Worm (Caenorhabditis elegans) whole organism, young adult: ENCODE results near the gene spp-26.
A peak's percentile ranks its signal among the peaks of the same experiment; 100 is the strongest.

Experiments used
- B0035.1 ChIP-seq: sonication (generic microtip); optimal IDR thresholded peaks from 2 replicates; lab custom pipeline; 2016; ENCODE audit warnings: missing genetic modification characterization, mild to moderate bottlenecking, missing compliant biosample characterization, missing genotype, missing genetic modification reagents
- B0261.1 ChIP-seq: sonication (generic microtip); optimal IDR thresholded peaks from 2 replicates; lab custom pipeline; 2016; ENCODE audit warnings: mild to moderate bottlenecking, missing genetic modification characterization, moderate library complexity, missing compliant biosample characterization
- B0336.3 ChIP-seq: fragments of 200-800 bp; sonication (Bioruptor generic); IDR thresholded peaks from 2 replicates; pipeline ENCODE4 v1.3.6; 2022; ENCODE audit warnings: missing genetic modification characterization, missing compliant biosample characterization
- C17E4.6 ChIP-seq: fragments of 200-800 bp; sonication (Bioruptor generic); IDR thresholded peaks from 2 replicates; pipeline ENCODE4 v1.3.6; 2022; ENCODE audit warnings: missing genetic modification reagents, missing genetic modification characterization, missing compliant biosample characterization
- F10E7.11 ChIP-seq: sonication (generic microtip); optimal IDR thresholded peaks from 2 replicates; lab custom pipeline; 2017; ENCODE audit warnings: mild to moderate bottlenecking, missing genetic modification characterization, moderate library complexity, missing compliant biosample characterization
- F22D6.2 ChIP-seq: sonication (generic microtip); optimal IDR thresholded peaks from 2 replicates; lab custom pipeline; 2016; ENCODE audit warnings: mild to moderate bottlenecking, missing genetic modification characterization, missing compliant biosample characterization
- F39B2.1 ChIP-seq: fragments of 200-800 bp; sonication (Bioruptor generic); IDR thresholded peaks from 2 replicates; pipeline ENCODE4 v1.3.6; 2022; ENCODE audit warnings: missing genetic modification reagents, missing genetic modification characterization, missing compliant biosample characterization
- F52B5.7 ChIP-seq: sonication (generic microtip); optimal IDR thresholded peaks from 2 replicates; lab custom pipeline; 2016; ENCODE audit warnings: mild to moderate bottlenecking, missing genetic modification characterization, missing compliant biosample characterization
- Y53F4B.3 ChIP-seq: fragments of 200-800 bp; sonication (Bioruptor generic); IDR thresholded peaks from 2 replicates; pipeline ENCODE4 v1.3.6; 2022; ENCODE audit warnings: missing genetic modification reagents, missing genetic modification characterization, missing compliant biosample characterization
- Y95B8A.8 ChIP-seq: fragments of 200-800 bp; sonication (Bioruptor generic); IDR thresholded peaks from 2 replicates; pipeline ENCODE4 v1.3.6; 2022; ENCODE audit warnings: missing genetic modification reagents, missing genetic modification characterization, missing compliant biosample characterization
- aptf-2 ChIP-seq: fragments of 200-800 bp; sonication (Bioruptor generic); conservative IDR thresholded peaks from 2 replicates; pipeline ENCODE4 v1.3.6; 2022; ENCODE audit warnings: missing genetic modification reagents, missing genetic modification characterization, missing compliant biosample characterization
- athp-1 ChIP-seq: sonication (generic microtip); optimal IDR thresholded peaks from 2 replicates; lab custom pipeline; 2017; ENCODE audit warnings: mild to moderate bottlenecking, missing genetic modification characterization, missing compliant biosample characterization
- attf-5 ChIP-seq: fragments of 200-800 bp; sonication (Bioruptor generic); optimal IDR thresholded peaks from 2 replicates; lab custom pipeline; 2018; ENCODE audit warnings: mild to moderate bottlenecking, missing genetic modification characterization, missing compliant biosample characterization
- attf-6 ChIP-seq: fragments of 200-800 bp; sonication (Bioruptor generic); IDR thresholded peaks from 2 replicates; pipeline ENCODE4 v1.3.6; 2022; ENCODE audit warnings: missing genetic modification reagents, missing genetic modification characterization, missing compliant biosample characterization
- bed-1 ChIP-seq: fragments of 200-800 bp; sonication (Bioruptor generic); IDR thresholded peaks from 2 replicates; pipeline ENCODE4 v1.3.6; 2022; ENCODE audit warnings: missing genetic modification reagents, missing genetic modification characterization, missing compliant biosample characterization
- ccch-3 ChIP-seq: fragments of 200-800 bp; sonication (Bioruptor generic); optimal IDR thresholded peaks from 2 replicates; lab custom pipeline; 2018; ENCODE audit warnings: mild to moderate bottlenecking, missing genetic modification characterization, missing compliant biosample characterization
- ceh-100 ChIP-seq: fragments of 200-800 bp; sonication (Bioruptor generic); IDR thresholded peaks from 2 replicates; pipeline ENCODE4 v1.3.6; 2022; ENCODE audit warnings: missing genetic modification reagents, missing genetic modification characterization, missing compliant biosample characterization
- ceh-58 ChIP-seq: fragments of 200-800 bp; sonication (Bioruptor generic); IDR thresholded peaks from 2 replicates; pipeline ENCODE4 v1.3.6; 2022; ENCODE audit warnings: missing genetic modification characterization, missing compliant biosample characterization
- chd-7 ChIP-seq: sonication (generic microtip); optimal IDR thresholded peaks from 2 replicates; lab custom pipeline; 2016; ENCODE audit warnings: mild to moderate bottlenecking, missing genetic modification characterization, moderate library complexity, missing compliant biosample characterization
- dox-1 ChIP-seq: fragments of 200-800 bp; sonication (Bioruptor generic); IDR thresholded peaks from 2 replicates; pipeline ENCODE4 v1.3.6; 2022; ENCODE audit warnings: missing genetic modification reagents, missing genetic modification characterization, missing compliant biosample characterization
- egl-44 ChIP-seq: fragments of 200-800 bp; sonication (Bioruptor generic); IDR thresholded peaks from 2 replicates; pipeline ENCODE4 v1.3.6; 2022; ENCODE audit warnings: missing genetic modification reagents, missing genetic modification characterization, missing compliant biosample characterization
- egrh-3 ChIP-seq: fragments of 200-800 bp; sonication (Bioruptor generic); IDR thresholded peaks from 2 replicates; pipeline ENCODE4 v1.3.6; 2022; ENCODE audit warnings: missing genetic modification reagents, missing genetic modification characterization, missing compliant biosample characterization
- hmg-20 ChIP-seq: fragments of 200-800 bp; sonication (Bioruptor generic); IDR thresholded peaks from 2 replicates; pipeline ENCODE4 v1.3.6; 2022; ENCODE audit warnings: missing genetic modification reagents, missing genetic modification characterization, missing compliant biosample characterization
- lag-1 ChIP-seq: fragments of 200-800 bp; sonication (Bioruptor generic); IDR thresholded peaks from 2 replicates; pipeline ENCODE4 v1.3.6; 2022; ENCODE audit warnings: missing genetic modification reagents, missing genetic modification characterization, missing compliant biosample characterization
- let-607 ChIP-seq, 2 experiments: fragments of 200-800 bp in 1 of 2; sonication (Bioruptor generic) in 1 of 2; sonication (generic microtip) in 1 of 2; optimal IDR thresholded peaks; 2 replicates each; lab custom pipeline; 2016 to 2018; ENCODE audit warnings: mild to moderate bottlenecking in 2 of 2, missing compliant biosample characterization in 2 of 2, missing genetic modification characterization in 2 of 2, moderate library complexity in 2 of 2, missing genotype in 1 of 2
- madf-10 ChIP-seq: sonication (generic microtip); optimal IDR thresholded peaks from 2 replicates; lab custom pipeline; 2016; ENCODE audit warnings: mild to moderate bottlenecking, missing genetic modification characterization, missing compliant biosample characterization
- madf-3 ChIP-seq: fragments of 200-800 bp; sonication (Bioruptor generic); IDR thresholded peaks from 2 replicates; pipeline ENCODE4 v1.3.6; 2022; ENCODE audit warnings: missing genetic modification reagents, missing genetic modification characterization, missing compliant biosample characterization
- madf-8 ChIP-seq: fragments of 200-800 bp; sonication (Bioruptor generic); conservative IDR thresholded peaks from 2 replicates; pipeline ENCODE4 v1.3.6; 2022; ENCODE audit warnings: missing genetic modification reagents, missing genetic modification characterization, missing compliant biosample characterization
- mcd-1 ChIP-seq: fragments of 200-800 bp; sonication (Bioruptor generic); IDR thresholded peaks from 2 replicates; pipeline ENCODE4 v1.3.6; 2022; ENCODE audit warnings: missing genetic modification reagents, missing genetic modification characterization, missing compliant biosample characterization
- mxl-1 ChIP-seq: sonication (generic microtip); optimal IDR thresholded peaks from 2 replicates; lab custom pipeline; 2016; ENCODE audit warnings: missing genetic modification characterization, missing compliant biosample characterization
- nfya-2 ChIP-seq: fragments of 200-800 bp; sonication (Bioruptor generic); IDR thresholded peaks from 2 replicates; pipeline ENCODE4 v1.3.6; 2022; ENCODE audit warnings: missing genetic modification reagents, missing genetic modification characterization, missing compliant biosample characterization
- nfyb-1 ChIP-seq: fragments of 200-800 bp; sonication (Bioruptor generic); IDR thresholded peaks from 2 replicates; pipeline ENCODE4 v1.3.6; 2022; ENCODE audit warnings: missing genetic modification reagents, missing genetic modification characterization, missing compliant biosample characterization
- nhr-120 ChIP-seq: fragments of 200-800 bp; sonication (Bioruptor generic); IDR thresholded peaks from 2 replicates; pipeline ENCODE4 v1.3.6; 2022; ENCODE audit warnings: missing genetic modification characterization, missing compliant biosample characterization
- rcor-1 ChIP-seq: fragments of 200-800 bp; sonication (Bioruptor generic); IDR thresholded peaks from 2 replicates; pipeline ENCODE4 v1.3.6; 2022; ENCODE audit warnings: missing genetic modification reagents, missing genetic modification characterization, missing compliant biosample characterization
- rec-8 ChIP-seq, 2 experiments: sonication (generic microtip); optimal IDR thresholded peaks; 2 replicates each; lab custom pipeline; 2016; ENCODE audit warnings: mild to moderate bottlenecking in 2 of 2, missing genetic modification characterization in 2 of 2, missing genetic modification reagents in 2 of 2, missing genotype in 2 of 2, missing biosample characterization in 1 of 2, missing compliant biosample characterization in 1 of 2, moderate library complexity in 1 of 2
- repo-1 ChIP-seq: sonication (generic microtip); optimal IDR thresholded peaks from 2 replicates; lab custom pipeline; 2017; ENCODE audit warnings: mild to moderate bottlenecking, missing genetic modification characterization, missing compliant biosample characterization
- rpc-1 ChIP-seq, 2 experiments: fragments of 150-350 bp in 1 of 2; sonication (generic microtip) in 1 of 2; optimal IDR thresholded peaks; 2 replicates each; lab custom pipeline; 2014 to 2018; ENCODE audit warnings: missing biosample characterization in 1 of 2, missing genetic modification characterization in 1 of 2, missing genetic modification reagents in 1 of 2, missing genotype in 1 of 2
- snpc-4 ChIP-seq, 5 experiments: fragments of 150-350 bp in 1 of 5; sonication (generic microtip) in 4 of 5; optimal IDR thresholded peaks; 2 replicates each; lab custom pipeline; 2014 to 2018; ENCODE audit warnings: missing genetic modification characterization in 5 of 5, missing biosample characterization in 3 of 5, antibody characterized with exemption in 2 of 5, mild to moderate bottlenecking in 2 of 5, missing compliant biosample characterization in 2 of 5, missing genotype in 2 of 5, moderate library complexity in 2 of 5, missing genetic modification reagents in 1 of 5
- sptf-2 ChIP-seq: fragments of 200-800 bp; sonication (Bioruptor generic); optimal IDR thresholded peaks from 2 replicates; lab custom pipeline; 2018; ENCODE audit warnings: mild to moderate bottlenecking, missing genetic modification characterization, missing compliant biosample characterization
- unc-130 ChIP-seq: sonication (generic microtip); optimal IDR thresholded peaks from 2 replicates; lab custom pipeline; 2016; ENCODE audit warnings: missing genetic modification reagents, missing genetic modification characterization, missing compliant biosample characterization
- unc-62 ChIP-seq: fragments of 150-350 bp; optimal IDR thresholded peaks from 2 replicates; lab custom pipeline; 2014; ENCODE audit warnings: missing biosample characterization, missing genetic modification reagents, missing genetic modification characterization
- ztf-18 ChIP-seq: sonication (generic microtip); optimal IDR thresholded peaks from 2 replicates; lab custom pipeline; 2016; ENCODE audit warnings: missing genotype, mild to moderate bottlenecking, missing genetic modification characterization, missing compliant biosample characterization
- ztf-26 ChIP-seq: sonication (generic microtip); optimal IDR thresholded peaks from 2 replicates; lab custom pipeline; 2017; ENCODE audit warnings: missing genetic modification characterization, missing compliant biosample characterization
- ztf-3 ChIP-seq: fragments of 200-800 bp; sonication (Bioruptor generic); optimal IDR thresholded peaks from 2 replicates; lab custom pipeline; 2018; ENCODE audit warnings: mild to moderate bottlenecking, missing genetic modification characterization, missing compliant biosample characterization
- ztf-6 ChIP-seq: fragments of 200-800 bp; sonication (Bioruptor generic); IDR thresholded peaks from 2 replicates; pipeline ENCODE4 v1.3.6; 2022; ENCODE audit warnings: missing genetic modification reagents, missing genetic modification characterization, missing compliant biosample characterization

The spp-26 gene

ce11 chrV:6515344-6515743 is 43.7 kb downstream of the spp-26 start (continued):
- TF ChIP-seq F22D6.2 (tag; lab: Kevin White, UChicago) = no peak
- TF ChIP-seq Y95B8A.8 (GFP tag; lab: Robert Waterston, UW) = no peak
- no peak for TF ChIP-seq sptf-2
- TF ChIP-seq B0336.3 (GFP tag; lab: Robert Waterston, UW) = peak; percentile 37; the same call in 1 of the 2 replicates
- no peak for TF ChIP-seq F52B5.7 (tag; lab: Kevin White, UChicago)
- peak; percentile 55; the same call in 1 of the 2 replicates for TF ChIP-seq madf-3 (GFP tag; lab: Robert Waterston, UW)
- TF ChIP-seq ztf-3 (GFP tag; lab: Kevin White, UChicago) = no peak
- no peak for TF ChIP-seq ccch-3 (GFP tag; lab: Kevin White, UChicago)
- TF ChIP-seq bed-1 (GFP tag; lab: Robert Waterston, UW) = 0 out of 2 replicates have a peak, but pooled peaks have one; percentile 27
- TF ChIP-seq aptf-2 (GFP tag; lab: Robert Waterston, UW) = no peak
- TF ChIP-seq dox-1 (GFP tag; lab: Robert Waterston, UW) = no peak
- TF ChIP-seq chd-7 (tag; lab: Kevin White, UChicago) = no peak
- TF ChIP-seq repo-1 (tag; lab: Kevin White, UChicago) = no peak
- TF ChIP-seq hmg-20 (GFP tag; lab: Robert Waterston, UW) = peak; percentile 4; the same call in 1 of the 2 replicates

ce11 chrV:6514887-6515324 is 44.1 kb downstream of the spp-26 start, which contains the start of gene dpy-11:
TSS of gene dpy-11 (minus strand) at chrV:6515240.
- peak; percentile 25; the same call in 1 of the 2 replicates for TF ChIP-seq egl-44 (GFP tag; lab: Robert Waterston, UW)
- peak; percentile 80 for TF ChIP-seq madf-3 (GFP tag; lab: Robert Waterston, UW)
- TF ChIP-seq let-607 (tag; optimal IDR thresholded peaks at IDR 0.05; lab: Kevin White, UChicago) = peak in 1 of 2 experiments; percentile 1
- 0 out of 2 replicates have a peak, but pooled peaks have one; percentile 53 for TF ChIP-seq F39B2.1 (GFP tag; lab: Robert Waterston, UW)
- peak; percentile 32 for TF ChIP-seq athp-1 (tag; lab: Kevin White, UChicago)
- no peak for TF ChIP-seq egrh-3
- no peak for TF ChIP-seq rec-8 (tag; optimal IDR thresholded peaks at IDR 0.05; lab: Kevin White, UChicago)
- TF ChIP-seq snpc-4 (GFP tag; optimal IDR thresholded peaks at IDR 0.05; lab: Kevin White, UChicago) = peak; percentile 21
- peak in 2 of 4 experiments; percentile 9 to 26 for TF ChIP-seq snpc-4 (tag; optimal IDR thresholded peaks at IDR 0.05; lab: Kevin White, UChicago)
- TF ChIP-seq unc-130 (GFP tag; lab: Kevin White, UChicago) = peak; percentile 47
- no peak for TF ChIP-seq C17E4.6 (GFP tag; lab: Robert Waterston, UW)
- TF ChIP-seq madf-8 (GFP tag; lab: Robert Waterston, UW) = no peak
- TF ChIP-seq mxl-1 = no peak
- TF ChIP-seq Y53F4B.3 (GFP tag; lab: Robert Waterston, UW) = no peak
- peak; percentile 58; the same call in 1 of the 2 replicates for TF ChIP-seq mcd-1 (GFP tag; lab: Robert Waterston, UW)
- no peak for TF ChIP-seq ztf-18 (tag; lab: Kevin White, UChicago)
- no peak for TF ChIP-seq rpc-1 (optimal IDR thresholded peaks at IDR 0.05; lab: Kevin White, UChicago)
- no peak for TF ChIP-seq rpc-1 (tag; optimal IDR thresholded peaks at IDR 0.05; lab: Kevin White, UChicago)
- no peak for TF ChIP-seq lag-1 (GFP tag; lab: Robert Waterston, UW)
- TF ChIP-seq ztf-26 (tag; lab: Kevin White, UChicago) = peak; percentile 58
- TF ChIP-seq sptf-2 = no peak
- TF ChIP-seq B0035.1 (tag; lab: Kevin White, UChicago) = no peak
- no peak for TF ChIP-seq ccch-3 (GFP tag; lab: Kevin White, UChicago)
- TF ChIP-seq nfyb-1 (GFP tag; lab: Robert Waterston, UW) = peak; percentile 22; the same call in 1 of the 2 replicates
- TF ChIP-seq madf-10 (tag; lab: Kevin White, UChicago) = no peak
- no peak for TF ChIP-seq rcor-1 (GFP tag; lab: Robert Waterston, UW)
- no peak for TF ChIP-seq F22D6.2 (tag; lab: Kevin White, UChicago)
- peak; percentile 23; the same call in 1 of the 2 replicates for TF ChIP-seq hmg-20 (GFP tag; lab: Robert Waterston, UW)
- TF ChIP-seq unc-62 (GFP tag; lab: Kevin White, UChicago) = no peak
- TF ChIP-seq attf-6 (GFP tag; lab: Robert Waterston, UW) = no peak; the same call in 1 of the 2 replicates
- TF ChIP-seq ceh-58 (GFP tag; lab: Robert Waterston, UW) = no peak
- TF ChIP-seq ztf-6 (GFP tag; lab: Robert Waterston, UW) = no peak
- TF ChIP-seq B0261.1 (tag; lab: Kevin White, UChicago) = no peak
- TF ChIP-seq nfya-2 (GFP tag; lab: Robert Waterston, UW) = no peak
- TF ChIP-seq attf-5 = peak; percentile 23
- TF ChIP-seq nhr-120 (GFP tag; lab: Robert Waterston, UW) = no peak
- no peak for TF ChIP-seq ceh-100 (GFP tag; lab: Robert Waterston, UW)
- no peak for TF ChIP-seq F10E7.11 (tag; lab: Kevin White, UChicago)
